Worm (Caenorhabditis elegans): ENCODE measurements around the gene Y116F11A.1.

DNA sequence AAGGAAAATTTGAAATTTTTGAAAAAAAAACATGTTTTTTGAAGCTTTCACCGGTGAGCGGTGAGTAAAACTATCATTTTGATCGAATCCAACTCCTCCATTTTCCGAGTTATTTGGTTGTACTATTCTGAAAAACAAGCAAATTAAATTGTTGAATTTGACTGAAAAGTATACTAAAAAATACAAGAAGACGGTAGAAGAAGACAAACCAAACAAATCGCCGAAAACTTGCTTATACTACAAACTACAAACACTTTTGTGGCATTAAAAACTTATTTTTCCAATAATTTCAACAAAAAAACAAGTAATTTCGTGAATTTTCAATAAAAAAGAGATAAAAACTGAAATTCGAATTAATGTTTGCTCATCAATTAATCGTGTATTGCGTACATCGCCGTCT lies 48.2 kb downstream of the Y116F11A.1 start, which contains the start of gene fbxa-194:
- no peak for TF ChIP-seq daf-12 (tag; optimal IDR thresholded peaks at IDR 0.05)
- TF ChIP-seq pqm-1 (tag; optimal IDR thresholded peaks at IDR 0.05), result no peak
- TF ChIP-seq elt-2 (tag; optimal IDR thresholded peaks at IDR 0.05), result no peak
- TF ChIP-seq lin-39 (tag; optimal IDR thresholded peaks at IDR 0.05), result no peak
- TF ChIP-seq sea-2 (GFP tag; optimal IDR thresholded peaks at IDR 0.05), result no peak
- TF ChIP-seq nhr-23 (tag; optimal IDR thresholded peaks at IDR 0.05), result no peak
- TF ChIP-seq tbx-2 (tag; optimal IDR thresholded peaks at IDR 0.05), result no peak
- TF ChIP-seq mml-1 (tag; optimal IDR thresholded peaks at IDR 0.05), result no peak
- TF ChIP-seq jun-1 (tag; optimal IDR thresholded peaks at IDR 0.05), result no peak
